Fruit fly (Drosophila melanogaster) whole organism, embryonic: ENCODE measurements around the gene CG2865.

ENCODE experiments used
- Adf1 ChIP-seq: fragments of 200-800 bp; sonication (Bioruptor generic); IDR thresholded peaks from 2 replicates; pipeline ENCODE4 v1.3.6; 2022; ENCODE audit warnings: missing biosample characterization, missing genetic modification characterization
- Atf-2 ChIP-seq: fragments of 200-800 bp; sonication (Bioruptor generic); optimal IDR thresholded peaks from 2 replicates; lab custom pipeline; 2016; ENCODE audit warnings: missing biosample characterization, missing genetic modification characterization
- Bteb2 ChIP-seq: fragments of 200-800 bp; sonication (Bioruptor generic); optimal IDR thresholded peaks from 2 replicates; lab custom pipeline; 2016; ENCODE audit warnings: missing biosample characterization, missing genetic modification characterization
- CG10209 ChIP-seq: fragments of 200-800 bp; sonication (Bioruptor generic); optimal IDR thresholded peaks from 3 replicates; lab custom pipeline; 2017; ENCODE audit warnings: missing biosample characterization, mild to moderate bottlenecking, missing genetic modification characterization, missing genetic modification reagents
- CG12659 ChIP-seq: fragments of 200-800 bp; sonication (Bioruptor generic); optimal IDR thresholded peaks from 3 replicates; lab custom pipeline; 2017; ENCODE audit warnings: mild to moderate bottlenecking, missing biosample characterization, missing genetic modification reagents, missing genetic modification characterization
- CG12769 ChIP-seq: fragments of 200-800 bp; sonication (Bioruptor generic); optimal IDR thresholded peaks from 2 replicates; lab custom pipeline; 2019; ENCODE audit warnings: missing biosample characterization, mild to moderate bottlenecking, missing genetic modification characterization, moderate library complexity
- CG14441 ChIP-seq: fragments of 200-800 bp; sonication (Bioruptor generic); IDR thresholded peaks from 2 replicates; pipeline ENCODE4 v1.3.6; 2022; ENCODE audit warnings: missing biosample characterization, missing genetic modification characterization
- CG15011 ChIP-seq: fragments of 200-800 bp; sonication (Bioruptor generic); optimal IDR thresholded peaks from 3 replicates; lab custom pipeline; 2018; ENCODE audit warnings: missing biosample characterization, mild to moderate bottlenecking, missing genetic modification characterization
- CG17328 ChIP-seq: fragments of 200-800 bp; sonication (Bioruptor generic); IDR thresholded peaks from 2 replicates; pipeline ENCODE4 v1.3.6; 2022; ENCODE audit warnings: missing biosample characterization, missing genetic modification characterization
- CG17802 ChIP-seq: fragments of 200-800 bp; sonication (Bioruptor generic); optimal IDR thresholded peaks from 2 replicates; lab custom pipeline; 2018; ENCODE audit warnings: missing biosample characterization, mild to moderate bottlenecking, missing genetic modification characterization, moderate library complexity
- CG18619 ChIP-seq: fragments of 200-800 bp; sonication (Bioruptor generic); optimal IDR thresholded peaks from 3 replicates; lab custom pipeline; 2017; ENCODE audit warnings: missing biosample characterization, mild to moderate bottlenecking, missing genetic modification characterization
- CG18764 ChIP-seq: fragments of 200-800 bp; sonication (Bioruptor generic); optimal IDR thresholded peaks from 3 replicates; lab custom pipeline; 2016; ENCODE audit warnings: missing biosample characterization, missing genetic modification characterization
- CG2202 ChIP-seq: fragments of 200-800 bp; sonication (Bioruptor generic); optimal IDR thresholded peaks from 2 replicates; lab custom pipeline; 2018; ENCODE audit warnings: missing biosample characterization, mild to moderate bottlenecking, missing genetic modification characterization
- CG30403 ChIP-seq: fragments of 200-800 bp; sonication (Bioruptor generic); optimal IDR thresholded peaks from 3 replicates; lab custom pipeline; 2016; ENCODE audit warnings: missing biosample characterization, missing genetic modification characterization
- CG30431 ChIP-seq: fragments of 200-800 bp; sonication (Bioruptor generic); optimal IDR thresholded peaks from 2 replicates; lab custom pipeline; 2017; ENCODE audit warnings: missing biosample characterization, missing genetic modification characterization
- CG32772 ChIP-seq: fragments of 200-800 bp; sonication (Bioruptor generic); IDR thresholded peaks from 2 replicates; pipeline ENCODE4 v1.3.6; 2022; ENCODE audit warnings: missing biosample characterization, missing genetic modification characterization
- CG4617 ChIP-seq: fragments of 200-800 bp; sonication (Bioruptor generic); optimal IDR thresholded peaks from 3 replicates; lab custom pipeline; 2016; ENCODE audit warnings: missing biosample characterization, missing genetic modification characterization, borderline replicate concordance
- CG4854 ChIP-seq: fragments of 200-800 bp; sonication (Bioruptor generic); optimal IDR thresholded peaks from 2 replicates; lab custom pipeline; 2016; ENCODE audit warnings: missing biosample characterization, missing genetic modification characterization, inconsistent platforms
- CG5245 ChIP-seq: fragments of 200-800 bp; sonication (Bioruptor generic); optimal IDR thresholded peaks from 3 replicates; lab custom pipeline; 2016; ENCODE audit warnings: missing biosample characterization, missing genetic modification characterization
- CG6272 ChIP-seq: fragments of 200-800 bp; sonication (Bioruptor generic); IDR thresholded peaks from 2 replicates; pipeline ENCODE4 v1.3.6; 2022; ENCODE audit warnings: missing biosample characterization, missing genetic modification characterization
- CG9437 ChIP-seq: fragments of 200-800 bp; sonication (Bioruptor generic); optimal IDR thresholded peaks from 2 replicates; lab custom pipeline; 2018; ENCODE audit warnings: missing biosample characterization, mild to moderate bottlenecking, missing genetic modification characterization
- CG9797 ChIP-seq: fragments of 200-800 bp; sonication (Bioruptor generic); optimal IDR thresholded peaks from 3 replicates; lab custom pipeline; 2018; ENCODE audit warnings: missing biosample characterization, mild to moderate bottlenecking, missing genetic modification characterization
- CG9817 ChIP-seq: fragments of 200-800 bp; sonication (Bioruptor generic); optimal IDR thresholded peaks from 2 replicates; lab custom pipeline; 2018; ENCODE audit warnings: missing biosample characterization, mild to moderate bottlenecking, missing genetic modification characterization, moderate library complexity
- Gsc ChIP-seq: fragments of 200-800 bp; sonication (Bioruptor generic); IDR thresholded peaks from 2 replicates; pipeline ENCODE4 v1.3.6; 2022; ENCODE audit warnings: missing biosample characterization, missing genetic modification characterization
- HLH4C ChIP-seq: fragments of 200-800 bp; sonication (Bioruptor generic); IDR thresholded peaks from 3 replicates; pipeline ENCODE4 v1.3.6; 2022; ENCODE audit warnings: missing biosample characterization, missing genetic modification characterization; ENCODE audit not compliant: partially characterized antibody
- HLHmδ ChIP-seq: fragments of 200-800 bp; sonication (Bioruptor generic); optimal IDR thresholded peaks from 2 replicates; lab custom pipeline; 2018; ENCODE audit warnings: missing biosample characterization, mild to moderate bottlenecking, missing genetic modification characterization, moderate library complexity
- HmgZ ChIP-seq: fragments of 200-800 bp; sonication (Bioruptor generic); optimal IDR thresholded peaks from 2 replicates; lab custom pipeline; 2018; ENCODE audit warnings: missing biosample characterization, mild to moderate bottlenecking, missing genetic modification characterization
- Hmr ChIP-seq: fragments of 200-800 bp; sonication (Bioruptor generic); optimal IDR thresholded peaks from 3 replicates; lab custom pipeline; 2017; ENCODE audit warnings: mild to moderate bottlenecking, missing biosample characterization, missing genetic modification reagents, missing genetic modification characterization
- Hr39 ChIP-seq: fragments of >200 bp; optimal IDR thresholded peaks from 2 replicates; lab custom pipeline; 2017
- Lim3 ChIP-seq: fragments of 200-800 bp; sonication (Bioruptor generic); IDR thresholded peaks from 2 replicates; pipeline ENCODE4 v1.3.6; 2022; ENCODE audit warnings: missing biosample characterization, missing genetic modification characterization
- Mad ChIP-seq: fragments of 200-800 bp; sonication (Bioruptor generic); optimal IDR thresholded peaks from 2 replicates; lab custom pipeline; 2016; ENCODE audit warnings: missing biosample characterization, missing genetic modification characterization
- NFAT ChIP-seq: fragments of 200-800 bp; sonication (Bioruptor generic); IDR thresholded peaks from 2 replicates; pipeline ENCODE4 v1.3.6; 2022; ENCODE audit warnings: missing biosample characterization, missing genetic modification characterization
- Nf-YB ChIP-seq: fragments of 200-800 bp; sonication (Bioruptor generic); optimal IDR thresholded peaks from 3 replicates; lab custom pipeline; 2019; ENCODE audit warnings: missing biosample characterization, mild to moderate bottlenecking, missing genetic modification characterization, moderate library complexity
- Oli ChIP-seq: fragments of 200-800 bp; sonication (Bioruptor generic); optimal IDR thresholded peaks from 2 replicates; lab custom pipeline; 2018; ENCODE audit warnings: missing biosample characterization, mild to moderate bottlenecking, missing genetic modification characterization, moderate library complexity
- Sry-δ ChIP-seq: fragments of 200-800 bp; sonication (Bioruptor generic); optimal IDR thresholded peaks from 2 replicates; lab custom pipeline; 2016; ENCODE audit warnings: missing biosample characterization, missing genetic modification characterization
- bbx ChIP-seq: fragments of 200-800 bp; sonication (Bioruptor generic); IDR thresholded peaks from 2 replicates; pipeline ENCODE4 v1.3.6; 2022; ENCODE audit warnings: missing biosample characterization, missing genetic modification characterization; ENCODE audit not compliant: partially characterized antibody
- corto ChIP-seq: fragments of 200-800 bp; sonication (Bioruptor generic); optimal IDR thresholded peaks from 2 replicates; lab custom pipeline; 2016; ENCODE audit warnings: missing biosample characterization, mild to moderate bottlenecking, missing genetic modification characterization, moderate library complexity
- crc ChIP-seq: fragments of 200-800 bp; sonication (Bioruptor generic); optimal IDR thresholded peaks from 2 replicates; lab custom pipeline; 2016; ENCODE audit warnings: missing biosample characterization, missing genetic modification characterization
- en ChIP-seq: fragments of 200-800 bp; sonication (Bioruptor generic); optimal IDR thresholded peaks from 2 replicates; lab custom pipeline; 2016; ENCODE audit warnings: missing biosample characterization, missing genetic modification characterization
- exex ChIP-seq: fragments of 200-800 bp; sonication (Bioruptor generic); optimal IDR thresholded peaks from 4 replicates; lab custom pipeline; 2018; ENCODE audit warnings: missing biosample characterization, mild to moderate bottlenecking, missing genetic modification characterization, moderate library complexity
- fru ChIP-seq: fragments of >200 bp; optimal IDR thresholded peaks from 2 replicates; lab custom pipeline; 2017
- gsb ChIP-seq: fragments of 200-800 bp; sonication (Bioruptor generic); IDR thresholded peaks from 2 replicates; pipeline ENCODE4 v1.3.6; 2022; ENCODE audit warnings: missing biosample characterization, missing genetic modification characterization
- her ChIP-seq: fragments of 200-800 bp; sonication (Bioruptor generic); optimal IDR thresholded peaks from 2 replicates; lab custom pipeline; 2016; ENCODE audit warnings: missing biosample characterization, missing genetic modification characterization
- ken ChIP-seq: fragments of 200-800 bp; sonication (Bioruptor generic); IDR thresholded peaks from 3 replicates; pipeline ENCODE4 v1.3.6; 2022; ENCODE audit warnings: missing biosample characterization, missing genetic modification characterization
- knrl ChIP-seq: fragments of 200-800 bp; sonication (Bioruptor generic); IDR thresholded peaks from 3 replicates; pipeline ENCODE4 v1.3.6; 2022; ENCODE audit warnings: missing biosample characterization, missing genetic modification characterization; ENCODE audit not compliant: partially characterized antibody
- repo ChIP-seq: fragments of 200-800 bp; sonication (Bioruptor generic); optimal IDR thresholded peaks from 2 replicates; lab custom pipeline; 2016; ENCODE audit warnings: missing biosample characterization, missing genetic modification characterization
- row ChIP-seq: fragments of 200-800 bp; sonication (Bioruptor generic); IDR thresholded peaks from 3 replicates; pipeline ENCODE4 v1.3.6; 2022; ENCODE audit warnings: missing biosample characterization, missing genetic modification characterization
- run ChIP-seq: fragments of 200-800 bp; sonication (Bioruptor generic); optimal IDR thresholded peaks from 3 replicates; lab custom pipeline; 2018; ENCODE audit warnings: missing biosample characterization, mild to moderate bottlenecking, missing genetic modification characterization
- sug ChIP-seq: fragments of 200-800 bp; optimal IDR thresholded peaks from 2 replicates; lab custom pipeline; 2019; ENCODE audit warnings: missing biosample characterization, mild to moderate bottlenecking, missing genetic modification characterization, moderate library complexity
- unpg ChIP-seq: fragments of 200-800 bp; sonication (Bioruptor generic); optimal IDR thresholded peaks from 3 replicates; lab custom pipeline; 2018; ENCODE audit warnings: missing biosample characterization, mild to moderate bottlenecking, missing genetic modification characterization, moderate library complexity

Gene CG2865

DNA sequence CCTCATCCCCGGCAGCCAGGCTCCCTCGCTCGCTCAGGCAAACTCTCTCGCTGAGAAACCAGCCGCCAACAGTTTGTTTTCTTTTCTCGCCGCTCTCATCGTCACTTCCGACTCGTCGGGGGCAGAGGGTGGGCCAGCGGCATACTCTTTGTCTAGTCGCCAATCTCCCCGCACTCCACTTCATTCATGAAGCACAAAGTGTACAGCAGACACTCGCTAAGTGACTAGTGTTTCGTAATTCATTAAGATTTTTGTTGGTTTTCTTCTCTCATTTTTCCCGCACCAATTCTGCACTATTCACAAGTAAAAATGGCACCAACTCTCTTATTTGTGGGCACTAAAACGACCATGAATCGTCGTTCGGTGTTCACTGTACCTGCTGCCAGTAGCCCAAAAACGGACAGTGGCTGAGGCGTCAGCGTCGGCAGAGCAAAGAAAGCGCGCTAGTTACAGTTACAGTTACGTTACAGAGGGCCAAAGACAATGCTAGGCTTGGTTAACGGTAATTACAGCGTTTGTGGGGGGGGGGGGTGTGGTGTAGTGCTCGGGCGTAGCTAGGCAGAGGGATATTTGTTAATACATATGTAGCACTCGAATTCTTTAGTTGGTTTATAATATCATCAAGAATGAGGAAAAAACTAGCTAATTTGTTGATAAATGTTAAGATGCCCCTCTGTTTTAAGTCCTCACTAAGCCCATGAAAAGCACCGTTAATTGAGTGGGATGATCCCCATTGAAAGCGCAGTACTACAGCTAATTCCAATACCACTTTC, 4.4 kb upstream of the CG2865 start (continued):
- TF ChIP-seq CG6272 (peak; percentile 96), bbx (GFP tag; lab: Robert Waterston, UW) (no peak; the same call in 1 of the 2 replicates), CG17802 (tag; lab: Kevin White, UChicago) (peak; percentile 92), Gsc (GFP tag; lab: Robert Waterston, UW) (peak; percentile 95), CG32772 (GFP tag; lab: Robert Waterston, UW) (peak; percentile 99), Oli (tag; lab: Kevin White, UChicago) (peak; percentile 99), CG12769 (tag; lab: Kevin White, UChicago) (peak; percentile 99), CG4617 (GFP tag; lab: Kevin White, UChicago) (peak; percentile 99), gsb (GFP tag; lab: Robert Waterston, UW) (peak; percentile 96), CG9817 (peak; percentile 98), Atf-2 (peak; percentile 98), CG2202 (tag; lab: Kevin White, UChicago) (peak; percentile 95), CG5245 (GFP tag; lab: Kevin White, UChicago) (peak; percentile 99), CG18764 (GFP tag; lab: Kevin White, UChicago) (peak; percentile 98), Bteb2 (peak; percentile 98), Hr39 (lab: Kevin White, UChicago) (no peak), her (peak; percentile 98), ken (GFP tag; lab: Robert Waterston, UW) (peak; percentile 99), corto (GFP tag; lab: Kevin White, UChicago) (no peak), CG30403 (GFP tag; lab: Kevin White, UChicago) (peak; percentile 99), CG18619 (GFP tag; lab: Kevin White, UChicago) (peak; percentile 98), HLHmδ (no peak), exex (tag; lab: Kevin White, UChicago) (peak; percentile 89), run (tag; lab: Kevin White, UChicago) (peak; percentile 96), HLH4C (GFP tag; lab: Robert Waterston, UW) (no peak), row (GFP tag; lab: Robert Waterston, UW) (peak; percentile 99), HmgZ (tag; lab: Kevin White, UChicago) (peak; percentile 99), unpg (peak; percentile 99), fru (lab: Kevin White, UChicago) (no peak), CG12659 (GFP tag; lab: Kevin White, UChicago) (peak; percentile 99), Sry-δ (peak; percentile 79), Hmr (GFP tag; lab: Kevin White, UChicago) (peak; percentile 98), CG9797 (GFP tag; lab: Kevin White, UChicago) (peak; percentile 60), CG4854 (GFP tag; lab: Kevin White, UChicago) (peak; percentile 98), Nf-YB (peak; percentile 87), Mad (GFP tag; lab: Kevin White, UChicago) (peak; percentile 98), Lim3 (GFP tag; lab: Robert Waterston, UW) (peak; percentile 96), CG15011 (GFP tag; lab: Kevin White, UChicago) (peak; percentile 96), CG9437 (GFP tag; lab: Kevin White, UChicago) (peak; percentile 91), sug (tag; lab: Kevin White, UChicago) (peak; percentile 94), knrl (GFP tag; lab: Robert Waterston, UW) (no peak), en (peak; percentile 98), repo (GFP tag; lab: Kevin White, UChicago) (peak; percentile 99), Adf1 (GFP tag; lab: Robert Waterston, UW) (peak; percentile 98), CG14441 (GFP tag; lab: Robert Waterston, UW) (peak; percentile 99), NFAT (peak; percentile 97), CG10209 (GFP tag; lab: Kevin White, UChicago) (peak; percentile 98), CG17328 (peak; percentile 99), crc (GFP tag; lab: Kevin White, UChicago) (peak; percentile 98), CG30431 (GFP tag; lab: Kevin White, UChicago) (peak; percentile 98)
